Fruit fly (Drosophila melanogaster) whole organism, embryonic: ENCODE results near the gene CG16736.
A peak's percentile ranks its signal among the peaks of the same experiment; 100 is the strongest.

Source experiments
- Adf1 ChIP-seq: fragments of 200-800 bp; sonication (Bioruptor generic); IDR thresholded peaks from 2 replicates; pipeline ENCODE4 v1.3.6; 2022; ENCODE audit warnings: missing biosample characterization, missing genetic modification characterization
- Bgb ChIP-seq: fragments of 200-800 bp; sonication (Bioruptor generic); IDR thresholded peaks from 2 replicates; pipeline ENCODE4 v1.3.6; 2022; ENCODE audit warnings: missing biosample characterization, missing genetic modification characterization; ENCODE audit not compliant: partially characterized antibody
- CG10565 ChIP-seq: fragments of 200-800 bp; sonication (Bioruptor generic); optimal IDR thresholded peaks from 3 replicates; lab custom pipeline; 2016; ENCODE audit warnings: missing biosample characterization, mild to moderate bottlenecking, missing genetic modification characterization
- CG12659 ChIP-seq: fragments of 200-800 bp; sonication (Bioruptor generic); optimal IDR thresholded peaks from 3 replicates; lab custom pipeline; 2017; ENCODE audit warnings: mild to moderate bottlenecking, missing biosample characterization, missing genetic modification reagents, missing genetic modification characterization
- CG13624 ChIP-seq: fragments of 200-800 bp; sonication (Bioruptor generic); optimal IDR thresholded peaks from 2 replicates; lab custom pipeline; 2016; ENCODE audit warnings: missing biosample characterization, missing genetic modification characterization
- CG14710 ChIP-seq: fragments of 200-800 bp; sonication (Bioruptor generic); optimal IDR thresholded peaks from 3 replicates; lab custom pipeline; 2019; ENCODE audit warnings: missing biosample characterization, mild to moderate bottlenecking, missing genetic modification characterization, moderate library complexity
- CG1529 ChIP-seq: fragments of 200-800 bp; sonication (Bioruptor generic); optimal IDR thresholded peaks from 3 replicates; lab custom pipeline; 2018; ENCODE audit warnings: missing biosample characterization, missing genetic modification characterization
- CG1647 ChIP-seq: fragments of 200-800 bp; sonication (Bioruptor generic); optimal IDR thresholded peaks from 3 replicates; lab custom pipeline; 2016; ENCODE audit warnings: missing biosample characterization, missing genetic modification characterization
- CG17359 ChIP-seq: fragments of 200-800 bp; sonication (Bioruptor generic); optimal IDR thresholded peaks from 3 replicates; lab custom pipeline; 2018; ENCODE audit warnings: missing biosample characterization, mild to moderate bottlenecking, missing genetic modification characterization, moderate library complexity
- CG17385 ChIP-seq: fragments of 200-800 bp; sonication (Bioruptor generic); optimal IDR thresholded peaks from 3 replicates; lab custom pipeline; 2018; ENCODE audit warnings: missing biosample characterization, mild to moderate bottlenecking, missing genetic modification characterization
- CG2120 ChIP-seq: fragments of 200-800 bp; sonication (Bioruptor generic); optimal IDR thresholded peaks from 3 replicates; lab custom pipeline; 2016; ENCODE audit warnings: missing biosample characterization, missing genetic modification characterization
- CG2889 ChIP-seq: fragments of 200-800 bp; sonication (Bioruptor generic); IDR thresholded peaks from 3 replicates; pipeline ENCODE4 v1.3.6; 2022; ENCODE audit warnings: missing biosample characterization, missing genetic modification characterization
- CG30020 ChIP-seq: fragments of 200-800 bp; optimal IDR thresholded peaks from 2 replicates; lab custom pipeline; 2019; ENCODE audit warnings: missing biosample characterization, mild to moderate bottlenecking, missing genetic modification characterization, moderate library complexity
- CG3281 ChIP-seq: fragments of 200-800 bp; sonication (Bioruptor generic); optimal IDR thresholded peaks from 3 replicates; lab custom pipeline; 2017; ENCODE audit warnings: missing biosample characterization, mild to moderate bottlenecking, missing genetic modification characterization
- CG3726 ChIP-seq: fragments of 200-800 bp; sonication (Bioruptor generic); IDR thresholded peaks from 3 replicates; pipeline ENCODE4, ENCODE4 v1.3.6; 2022; ENCODE audit warnings: missing biosample characterization, missing genetic modification characterization
- CG42726 ChIP-seq: fragments of 200-800 bp; sonication (Bioruptor generic); IDR thresholded peaks from 2 replicates; pipeline ENCODE4 v1.3.6; 2022; ENCODE audit warnings: missing biosample characterization, missing genetic modification characterization; ENCODE audit not compliant: partially characterized antibody
- CG4282 ChIP-seq: fragments of 200-800 bp; sonication (Bioruptor generic); optimal IDR thresholded peaks from 2 replicates; lab custom pipeline; 2016; ENCODE audit warnings: missing biosample characterization, missing genetic modification characterization
- CG6175 ChIP-seq: fragments of 200-800 bp; sonication (Bioruptor generic); IDR thresholded peaks from 3 replicates; pipeline ENCODE4 v1.3.6; 2022; ENCODE audit warnings: missing biosample characterization, missing genetic modification characterization
- CG7357 ChIP-seq: fragments of 200-800 bp; sonication (Bioruptor generic); IDR thresholded peaks from 3 replicates; pipeline ENCODE4 v1.3.6; 2022; ENCODE audit warnings: missing biosample characterization, missing genetic modification characterization
- CG8290 ChIP-seq, 3 experiments: fragments of 200-800 bp; sonication (Bioruptor generic); optimal IDR thresholded peaks; 2 replicates each; lab custom pipeline; 2016 to 2019; ENCODE audit warnings: missing biosample characterization in 3 of 3, missing genetic modification characterization in 3 of 3, mild to moderate bottlenecking in 2 of 3, moderate library complexity in 1 of 3
- CG9797 ChIP-seq: fragments of 200-800 bp; sonication (Bioruptor generic); optimal IDR thresholded peaks from 3 replicates; lab custom pipeline; 2018; ENCODE audit warnings: missing biosample characterization, mild to moderate bottlenecking, missing genetic modification characterization
- CkIIα-i1 ChIP-seq: fragments of 200-800 bp; sonication (Bioruptor generic); IDR thresholded peaks from 2 replicates; pipeline ENCODE4 v1.3.6; 2022; ENCODE audit warnings: missing biosample characterization, missing genetic modification characterization
- D19A ChIP-seq: fragments of 200-800 bp; optimal IDR thresholded peaks from 3 replicates; lab custom pipeline; 2019; ENCODE audit warnings: missing biosample characterization, mild to moderate bottlenecking, missing genetic modification characterization, moderate library complexity
- Dp ChIP-seq: fragments of 200-800 bp; sonication (Bioruptor generic); optimal IDR thresholded peaks from 2 replicates; lab custom pipeline; 2018; ENCODE audit warnings: missing biosample characterization, mild to moderate bottlenecking, missing genetic modification characterization, moderate library complexity
- HLH54F ChIP-seq: fragments of 200-800 bp; sonication (Bioruptor generic); optimal IDR thresholded peaks from 3 replicates; lab custom pipeline; 2016; ENCODE audit warnings: missing biosample characterization, missing genetic modification characterization
- HmgD ChIP-seq: fragments of 200-800 bp; sonication (Bioruptor generic); optimal IDR thresholded peaks from 3 replicates; lab custom pipeline; 2016; ENCODE audit warnings: missing biosample characterization, missing genetic modification characterization
- Lpt ChIP-seq: fragments of >200 bp; optimal IDR thresholded peaks from 2 replicates; lab custom pipeline; 2018; ENCODE audit warnings: missing biosample characterization, missing genetic modification characterization
- Mrtf ChIP-seq: fragments of 200-800 bp; sonication (Bioruptor generic); IDR thresholded peaks from 3 replicates; pipeline ENCODE4 v1.3.6; 2022; ENCODE audit warnings: missing biosample characterization, missing genetic modification characterization
- NC2β ChIP-seq: fragments of 200-800 bp; sonication (Bioruptor generic); optimal IDR thresholded peaks from 2 replicates; lab custom pipeline; 2016; ENCODE audit warnings: missing biosample characterization, missing genetic modification characterization
- Sry-β ChIP-seq: fragments of 200-800 bp; sonication (Bioruptor generic); optimal IDR thresholded peaks from 2 replicates; lab custom pipeline; 2018; ENCODE audit warnings: missing biosample characterization, mild to moderate bottlenecking, missing genetic modification characterization, moderate library complexity
- Stat92E ChIP-seq, 3 experiments: fragments of >200 bp in 2 of 3; fragments of 200-800 bp in 1 of 3; sonication (Bioruptor generic) in 1 of 3; optimal IDR thresholded peaks; 2 replicates each; lab custom pipeline; 2017 to 2019; ENCODE audit warnings: missing biosample characterization in 3 of 3, missing genetic modification characterization in 3 of 3, mild to moderate bottlenecking in 1 of 3, moderate library complexity in 1 of 3
- Usf ChIP-seq: fragments of 200-800 bp; sonication (Bioruptor generic); optimal IDR thresholded peaks from 2 replicates; lab custom pipeline; 2017; ENCODE audit warnings: missing genotype, missing biosample characterization, missing genetic modification characterization
- ap ChIP-seq: fragments of 200-800 bp; sonication (Bioruptor generic); IDR thresholded peaks from 2 replicates; pipeline ENCODE4 v1.3.6; 2022; ENCODE audit warnings: missing biosample characterization, missing genetic modification characterization
- bigmax ChIP-seq: fragments of 200-800 bp; sonication (Bioruptor generic); optimal IDR thresholded peaks from 2 replicates; lab custom pipeline; 2018; ENCODE audit warnings: missing biosample characterization, mild to moderate bottlenecking, missing genetic modification characterization
- cg ChIP-seq: fragments of 200-800 bp; sonication (Bioruptor generic); optimal IDR thresholded peaks from 3 replicates; lab custom pipeline; 2019; ENCODE audit warnings: missing biosample characterization, mild to moderate bottlenecking, missing genetic modification characterization, moderate library complexity
- chm ChIP-seq: fragments of 200-800 bp; sonication (Bioruptor generic); IDR thresholded peaks from 2 replicates; pipeline ENCODE4 v1.3.6; 2022; ENCODE audit warnings: missing biosample characterization, missing genetic modification characterization
- ci ChIP-seq: fragments of 200-800 bp; sonication (Bioruptor generic); IDR thresholded peaks from 3 replicates; pipeline ENCODE4 v1.3.6; 2022; ENCODE audit warnings: missing biosample characterization, missing genetic modification characterization
- exex ChIP-seq: fragments of 200-800 bp; sonication (Bioruptor generic); optimal IDR thresholded peaks from 4 replicates; lab custom pipeline; 2018; ENCODE audit warnings: missing biosample characterization, mild to moderate bottlenecking, missing genetic modification characterization, moderate library complexity
- gce ChIP-seq: fragments of 200-800 bp; sonication (Bioruptor generic); IDR thresholded peaks from 3 replicates; pipeline ENCODE4 v1.3.6; 2022; ENCODE audit warnings: missing biosample characterization, missing genetic modification characterization
- gsb ChIP-seq: fragments of 200-800 bp; sonication (Bioruptor generic); IDR thresholded peaks from 2 replicates; pipeline ENCODE4 v1.3.6; 2022; ENCODE audit warnings: missing biosample characterization, missing genetic modification characterization
- ham ChIP-seq: fragments of 200-800 bp; sonication (Bioruptor generic); IDR thresholded peaks from 2 replicates; pipeline ENCODE4 v1.3.6; 2022; ENCODE audit warnings: missing biosample characterization, missing genetic modification characterization
- lilli ChIP-seq: fragments of 200-800 bp; sonication (Bioruptor generic); optimal IDR thresholded peaks from 3 replicates; lab custom pipeline; 2016; ENCODE audit warnings: missing biosample characterization, missing genetic modification characterization
- nau ChIP-seq: fragments of 200-800 bp; sonication (Bioruptor generic); optimal IDR thresholded peaks from 3 replicates; lab custom pipeline; 2017; ENCODE audit warnings: missing biosample characterization, mild to moderate bottlenecking, missing genetic modification characterization, missing genetic modification reagents
- nom ChIP-seq: fragments of 200-800 bp; sonication (Bioruptor generic); optimal IDR thresholded peaks from 2 replicates; lab custom pipeline; 2017; ENCODE audit warnings: missing biosample characterization, missing genetic modification characterization, mild to moderate bottlenecking, moderate library complexity, missing genetic modification reagents
- repo ChIP-seq: fragments of 200-800 bp; sonication (Bioruptor generic); optimal IDR thresholded peaks from 2 replicates; lab custom pipeline; 2016; ENCODE audit warnings: missing biosample characterization, missing genetic modification characterization
- ro ChIP-seq: fragments of 200-800 bp; sonication (Bioruptor generic); IDR thresholded peaks from 2 replicates; pipeline ENCODE4 v1.3.6; 2022; ENCODE audit warnings: missing biosample characterization, missing genetic modification characterization
- run ChIP-seq: fragments of 200-800 bp; sonication (Bioruptor generic); optimal IDR thresholded peaks from 3 replicates; lab custom pipeline; 2018; ENCODE audit warnings: missing biosample characterization, mild to moderate bottlenecking, missing genetic modification characterization
- scrt ChIP-seq: fragments of 200-800 bp; sonication (Bioruptor generic); optimal IDR thresholded peaks from 2 replicates; lab custom pipeline; 2018; ENCODE audit warnings: missing biosample characterization, mild to moderate bottlenecking, missing genetic modification characterization, moderate library complexity
- slbo ChIP-seq: fragments of 200-800 bp; sonication (Bioruptor generic); IDR thresholded peaks from 2 replicates; pipeline ENCODE4 v1.3.6; 2022; ENCODE audit warnings: missing biosample characterization, missing genetic modification characterization
- sr ChIP-seq: fragments of 200-800 bp; sonication (Bioruptor generic); IDR thresholded peaks from 3 replicates; pipeline ENCODE4 v1.3.6; 2022; ENCODE audit warnings: missing biosample characterization, missing genetic modification characterization
- tio ChIP-seq: fragments of 200-800 bp; sonication (Bioruptor generic); optimal IDR thresholded peaks from 2 replicates; lab custom pipeline; 2017; ENCODE audit warnings: missing biosample characterization, missing genetic modification characterization, inconsistent platforms

CG16736 gene

dm6 chr3R:9239941-9240400 is 17.5 kb downstream of the CG16736 start (continued):
- TF ChIP-seq bigmax (GFP tag; lab: Kevin White, UChicago): no peak
- TF ChIP-seq CG8290 (GFP tag; optimal IDR thresholded peaks at IDR 0.05; lab: Kevin White, UChicago): no peak
- no peak for TF ChIP-seq CG8290 (tag; optimal IDR thresholded peaks at IDR 0.05; lab: Kevin White, UChicago)
- TF ChIP-seq Lpt: no peak
- TF ChIP-seq CG12659 (GFP tag; lab: Kevin White, UChicago): peak; percentile 54
- TF ChIP-seq tio: no peak
- no peak for TF ChIP-seq nau
- TF ChIP-seq CG1529 (GFP tag; lab: Kevin White, UChicago): no peak
- TF ChIP-seq exex: no peak
- peak; percentile 59 for TF ChIP-seq nom (GFP tag; lab: Kevin White, UChicago)
- no peak for TF ChIP-seq CG3281 (GFP tag; lab: Kevin White, UChicago)
- TF ChIP-seq CG42726: peak; percentile 77
- TF ChIP-seq scrt (GFP tag; lab: Kevin White, UChicago): no peak
- peak; percentile 50 for TF ChIP-seq CG30020 (tag; lab: Kevin White, UChicago)
- peak; percentile 33 for TF ChIP-seq CG4282 (GFP tag; lab: Kevin White, UChicago)
- no peak for TF ChIP-seq Sry-β
- peak; percentile 58 for TF ChIP-seq CG14710 (tag; lab: Kevin White, UChicago)
- no peak for TF ChIP-seq ap
- no peak for TF ChIP-seq CkIIα-i1 (GFP tag; lab: Robert Waterston, UW)
- no peak for TF ChIP-seq Usf
- no peak for TF ChIP-seq ham (GFP tag; lab: Robert Waterston, UW)
- TF ChIP-seq CG13624: peak; percentile 15
- TF ChIP-seq D19A (tag; lab: Kevin White, UChicago): peak; percentile 66
- TF ChIP-seq Mrtf (GFP tag; lab: Robert Waterston, UW): no peak
- TF ChIP-seq CG2120 (GFP tag; lab: Kevin White, UChicago): peak; percentile 9
- no peak for TF ChIP-seq CG17359 (tag; lab: Kevin White, UChicago)
- TF ChIP-seq CG9797 (GFP tag; lab: Kevin White, UChicago): peak; percentile 22
- peak; percentile 93 for TF ChIP-seq cg
- TF ChIP-seq repo: no peak
- TF ChIP-seq slbo: no peak
- no peak for TF ChIP-seq ro (GFP tag; lab: Robert Waterston, UW)
- TF ChIP-seq CG3726 (GFP tag; lab: Robert Waterston, UW): no peak
- no peak for TF ChIP-seq CG2889 (GFP tag; lab: Robert Waterston, UW)
- TF ChIP-seq lilli: peak; percentile 2
- no peak for TF ChIP-seq CG6175 (GFP tag; lab: Robert Waterston, UW)
- TF ChIP-seq NC2β (GFP tag; lab: Kevin White, UChicago): no peak
- no peak for TF ChIP-seq gsb (GFP tag; lab: Robert Waterston, UW)
- TF ChIP-seq CG10565 (GFP tag; lab: Kevin White, UChicago): no peak
- no peak for TF ChIP-seq CG7357 (GFP tag; lab: Robert Waterston, UW)
- TF ChIP-seq Adf1 (GFP tag; lab: Robert Waterston, UW): peak; percentile 37; the same call in 1 of the 2 replicates
- no peak for TF ChIP-seq run (tag; lab: Kevin White, UChicago)
- no peak for TF ChIP-seq HLH54F (GFP tag; lab: Kevin White, UChicago)
- TF ChIP-seq CG1647: no peak
- TF ChIP-seq HmgD (GFP tag; lab: Kevin White, UChicago): no peak
- peak in 1 of 3 experiments; percentile 66 for TF ChIP-seq Stat92E (GFP tag; optimal IDR thresholded peaks at IDR 0.05; lab: Kevin White, UChicago)
- TF ChIP-seq sr (GFP tag; lab: Robert Waterston, UW): no peak
- TF ChIP-seq chm (GFP tag; lab: Robert Waterston, UW): no peak
- TF ChIP-seq Bgb (GFP tag; lab: Robert Waterston, UW): peak; percentile 86
- peak; percentile 80 for TF ChIP-seq Dp (GFP tag; lab: Kevin White, UChicago)
- peak; percentile 99 for TF ChIP-seq CG17385 (GFP tag; lab: Kevin White, UChicago)
- no peak for TF ChIP-seq gce (GFP tag; lab: Robert Waterston, UW)
- TF ChIP-seq ci (GFP tag; lab: Robert Waterston, UW): no peak
